Fruit fly (Drosophila melanogaster) whole organism, embryonic: ENCODE measurements around the gene Tmx3.

Source experiments
- CG10209 ChIP-seq: fragments of 200-800 bp; sonication (Bioruptor generic); optimal IDR thresholded peaks from 3 replicates; lab custom pipeline; 2017; ENCODE audit warnings: missing biosample characterization, mild to moderate bottlenecking, missing genetic modification characterization, missing genetic modification reagents
- CG10267 ChIP-seq: fragments of 200-800 bp; sonication (Bioruptor generic); optimal IDR thresholded peaks from 2 replicates; lab custom pipeline; 2018; ENCODE audit warnings: missing biosample characterization, mild to moderate bottlenecking, missing genetic modification characterization, moderate library complexity
- CG10979 ChIP-seq: fragments of 200-800 bp; sonication (Bioruptor generic); optimal IDR thresholded peaks from 2 replicates; lab custom pipeline; 2018; ENCODE audit warnings: missing biosample characterization, mild to moderate bottlenecking, missing genetic modification characterization, moderate library complexity
- CG12104 ChIP-seq: fragments of 200-800 bp; sonication (Bioruptor generic); optimal IDR thresholded peaks from 3 replicates; lab custom pipeline; 2016; ENCODE audit warnings: missing biosample characterization, missing genetic modification characterization
- CG1233 ChIP-seq: fragments of 200-800 bp; sonication (Bioruptor generic); optimal IDR thresholded peaks from 4 replicates; lab custom pipeline; 2018; ENCODE audit warnings: missing biosample characterization, mild to moderate bottlenecking, missing genetic modification characterization
- CG13424 ChIP-seq: fragments of 200-800 bp; sonication (Bioruptor generic); optimal IDR thresholded peaks from 2 replicates; lab custom pipeline; 2019; ENCODE audit warnings: missing biosample characterization, mild to moderate bottlenecking, missing genetic modification characterization, moderate library complexity
- CG13775 ChIP-seq: fragments of 200-800 bp; sonication (Bioruptor generic); optimal IDR thresholded peaks from 3 replicates; lab custom pipeline; 2017; ENCODE audit warnings: missing biosample characterization, mild to moderate bottlenecking, missing genetic modification characterization
- CG15696 ChIP-seq: fragments of 200-800 bp; sonication (Bioruptor generic); optimal IDR thresholded peaks from 2 replicates; lab custom pipeline; 2019; ENCODE audit warnings: missing biosample characterization, mild to moderate bottlenecking, missing genetic modification characterization, moderate library complexity
- CG1647 ChIP-seq: fragments of 200-800 bp; sonication (Bioruptor generic); optimal IDR thresholded peaks from 3 replicates; lab custom pipeline; 2016; ENCODE audit warnings: missing biosample characterization, missing genetic modification characterization
- CG16779 ChIP-seq: fragments of 200-800 bp; sonication (Bioruptor generic); IDR thresholded peaks from 2 replicates; pipeline ENCODE4 v1.3.6; 2022; ENCODE audit warnings: missing biosample characterization, missing genetic modification characterization
- CG17385 ChIP-seq: fragments of 200-800 bp; sonication (Bioruptor generic); optimal IDR thresholded peaks from 3 replicates; lab custom pipeline; 2018; ENCODE audit warnings: missing biosample characterization, mild to moderate bottlenecking, missing genetic modification characterization
- CG2129 ChIP-seq: fragments of 200-800 bp; sonication (Bioruptor generic); IDR thresholded peaks from 2 replicates; pipeline ENCODE4 v1.3.6; 2022; ENCODE audit warnings: missing biosample characterization, missing genetic modification characterization; ENCODE audit not compliant: partially characterized antibody
- CG2202 ChIP-seq: fragments of 200-800 bp; sonication (Bioruptor generic); optimal IDR thresholded peaks from 2 replicates; lab custom pipeline; 2018; ENCODE audit warnings: missing biosample characterization, mild to moderate bottlenecking, missing genetic modification characterization
- CG3163 ChIP-seq: fragments of 200-800 bp; sonication (Bioruptor generic); optimal IDR thresholded peaks from 3 replicates; lab custom pipeline; 2016; ENCODE audit warnings: missing biosample characterization, missing genetic modification characterization
- CG3726 ChIP-seq: fragments of 200-800 bp; sonication (Bioruptor generic); IDR thresholded peaks from 3 replicates; pipeline ENCODE4, ENCODE4 v1.3.6; 2022; ENCODE audit warnings: missing biosample characterization, missing genetic modification characterization
- CG3838 ChIP-seq: fragments of 200-800 bp; sonication (Bioruptor generic); optimal IDR thresholded peaks from 3 replicates; lab custom pipeline; 2016; ENCODE audit warnings: missing biosample characterization, missing genetic modification characterization
- CG6272 ChIP-seq: fragments of 200-800 bp; sonication (Bioruptor generic); IDR thresholded peaks from 2 replicates; pipeline ENCODE4 v1.3.6; 2022; ENCODE audit warnings: missing biosample characterization, missing genetic modification characterization
- D19A ChIP-seq: fragments of 200-800 bp; optimal IDR thresholded peaks from 3 replicates; lab custom pipeline; 2019; ENCODE audit warnings: missing biosample characterization, mild to moderate bottlenecking, missing genetic modification characterization, moderate library complexity
- Drgx ChIP-seq: fragments of 200-800 bp; sonication (Bioruptor generic); IDR thresholded peaks from 2 replicates; pipeline ENCODE4 v1.3.6; 2022; ENCODE audit warnings: missing biosample characterization, missing genetic modification characterization
- Ets97D ChIP-seq: fragments of 200-800 bp; sonication (Bioruptor generic); optimal IDR thresholded peaks from 3 replicates; lab custom pipeline; 2016; ENCODE audit warnings: missing biosample characterization, missing genetic modification characterization
- Fer3 ChIP-seq: fragments of 200-800 bp; sonication (Bioruptor generic); optimal IDR thresholded peaks from 2 replicates; lab custom pipeline; 2018; ENCODE audit warnings: missing biosample characterization, mild to moderate bottlenecking, missing genetic modification characterization, moderate library complexity
- Gsc ChIP-seq: fragments of 200-800 bp; sonication (Bioruptor generic); IDR thresholded peaks from 2 replicates; pipeline ENCODE4 v1.3.6; 2022; ENCODE audit warnings: missing biosample characterization, missing genetic modification characterization
- HHEX ChIP-seq: fragments of 200-800 bp; sonication (Bioruptor generic); optimal IDR thresholded peaks from 3 replicates; lab custom pipeline; 2017; ENCODE audit warnings: missing biosample characterization, mild to moderate bottlenecking, missing genetic modification characterization, missing genetic modification reagents
- Hand ChIP-seq: fragments of 200-800 bp; sonication (Bioruptor generic); optimal IDR thresholded peaks from 2 replicates; lab custom pipeline; 2017; ENCODE audit warnings: mild to moderate bottlenecking, missing biosample characterization, missing genetic modification reagents, missing genetic modification characterization
- Kr ChIP-seq: fragments of 200-800 bp; sonication (Bioruptor generic); optimal IDR thresholded peaks from 2 replicates; lab custom pipeline; 2017; ENCODE audit warnings: missing biosample characterization, mild to moderate bottlenecking, missing genetic modification characterization
- Optix ChIP-seq: fragments of 200-800 bp; sonication (Bioruptor generic); IDR thresholded peaks from 3 replicates; pipeline ENCODE4 v1.3.6; 2022; ENCODE audit warnings: missing biosample characterization, missing genetic modification characterization
- Sry-β ChIP-seq: fragments of 200-800 bp; sonication (Bioruptor generic); optimal IDR thresholded peaks from 2 replicates; lab custom pipeline; 2018; ENCODE audit warnings: missing biosample characterization, mild to moderate bottlenecking, missing genetic modification characterization, moderate library complexity
- Xrp1 ChIP-seq: fragments of 200-800 bp; sonication (Bioruptor generic); IDR thresholded peaks from 2 replicates; pipeline ENCODE4 v1.3.6; 2022; ENCODE audit warnings: missing biosample characterization, missing genetic modification characterization
- amos ChIP-seq: fragments of 200-800 bp; sonication (Bioruptor generic); IDR thresholded peaks from 2 replicates; pipeline ENCODE4 v1.3.6; 2022; ENCODE audit warnings: missing biosample characterization, missing genetic modification characterization; ENCODE audit not compliant: partially characterized antibody
- ap ChIP-seq: fragments of 200-800 bp; sonication (Bioruptor generic); IDR thresholded peaks from 2 replicates; pipeline ENCODE4 v1.3.6; 2022; ENCODE audit warnings: missing biosample characterization, missing genetic modification characterization
- btn ChIP-seq: fragments of 200-800 bp; sonication (Bioruptor generic); optimal IDR thresholded peaks from 2 replicates; lab custom pipeline; 2016; ENCODE audit warnings: missing biosample characterization, missing genetic modification characterization
- ci ChIP-seq: fragments of 200-800 bp; sonication (Bioruptor generic); IDR thresholded peaks from 3 replicates; pipeline ENCODE4 v1.3.6; 2022; ENCODE audit warnings: missing biosample characterization, missing genetic modification characterization
- crol ChIP-seq: fragments of 200-800 bp; sonication (Bioruptor generic); IDR thresholded peaks from 2 replicates; pipeline ENCODE4 v1.3.6; 2022; ENCODE audit warnings: missing biosample characterization, missing genetic modification characterization
- dimm ChIP-seq: fragments of 200-800 bp; sonication (Bioruptor generic); IDR thresholded peaks from 2 replicates; pipeline ENCODE4 v1.3.6; 2022; ENCODE audit warnings: missing biosample characterization, missing genetic modification characterization
- en ChIP-seq: fragments of 200-800 bp; sonication (Bioruptor generic); optimal IDR thresholded peaks from 2 replicates; lab custom pipeline; 2016; ENCODE audit warnings: missing biosample characterization, missing genetic modification characterization
- fd96Cb ChIP-seq: fragments of 200-800 bp; sonication (Bioruptor generic); optimal IDR thresholded peaks from 2 replicates; lab custom pipeline; 2018; ENCODE audit warnings: missing biosample characterization, mild to moderate bottlenecking, missing genetic modification characterization, moderate library complexity
- gce ChIP-seq: fragments of 200-800 bp; sonication (Bioruptor generic); IDR thresholded peaks from 3 replicates; pipeline ENCODE4 v1.3.6; 2022; ENCODE audit warnings: missing biosample characterization, missing genetic modification characterization
- hbn ChIP-seq: fragments of 200-800 bp; sonication (Bioruptor generic); IDR thresholded peaks from 2 replicates; pipeline ENCODE4 v1.3.6; 2022; ENCODE audit warnings: missing biosample characterization, missing genetic modification characterization; ENCODE audit not compliant: partially characterized antibody
- insv ChIP-seq, 2 experiments: fragments of 200-800 bp; sonication (Bioruptor generic); optimal IDR thresholded peaks; 3 replicates each; lab custom pipeline; 2016 to 2018; ENCODE audit warnings: missing biosample characterization in 2 of 2, missing genetic modification characterization in 2 of 2
- klu ChIP-seq: fragments of 200-800 bp; sonication (Bioruptor generic); IDR thresholded peaks from 2 replicates; pipeline ENCODE4 v1.3.6; 2022; ENCODE audit warnings: missing biosample characterization, missing genetic modification characterization
- lilli ChIP-seq: fragments of 200-800 bp; sonication (Bioruptor generic); optimal IDR thresholded peaks from 3 replicates; lab custom pipeline; 2016; ENCODE audit warnings: missing biosample characterization, missing genetic modification characterization
- nom ChIP-seq: fragments of 200-800 bp; sonication (Bioruptor generic); optimal IDR thresholded peaks from 2 replicates; lab custom pipeline; 2017; ENCODE audit warnings: missing biosample characterization, missing genetic modification characterization, mild to moderate bottlenecking, moderate library complexity, missing genetic modification reagents
- odd ChIP-seq: fragments of 200-800 bp; sonication (Bioruptor generic); optimal IDR thresholded peaks from 2 replicates; lab custom pipeline; 2017; ENCODE audit warnings: missing biosample characterization, mild to moderate bottlenecking, missing genetic modification characterization
- pros ChIP-seq: fragments of 200-800 bp; sonication (Bioruptor generic); optimal IDR thresholded peaks from 3 replicates; lab custom pipeline; 2019; ENCODE audit warnings: missing biosample characterization, mild to moderate bottlenecking, missing genetic modification characterization, moderate library complexity
- sob ChIP-seq: fragments of 200-800 bp; sonication (Bioruptor generic); IDR thresholded peaks from 2 replicates; pipeline ENCODE4 v1.3.6; 2022; ENCODE audit warnings: missing biosample characterization, missing genetic modification characterization
- sr ChIP-seq: fragments of 200-800 bp; sonication (Bioruptor generic); IDR thresholded peaks from 3 replicates; pipeline ENCODE4 v1.3.6; 2022; ENCODE audit warnings: missing biosample characterization, missing genetic modification characterization
- vnd ChIP-seq: fragments of 200-800 bp; sonication (Bioruptor generic); IDR thresholded peaks from 3 replicates; pipeline ENCODE4 v1.3.6; 2022; ENCODE audit warnings: missing biosample characterization, missing genetic modification characterization; ENCODE audit not compliant: partially characterized antibody
- vvl ChIP-seq: fragments of 200-800 bp; sonication (Bioruptor generic); IDR thresholded peaks from 2 replicates; pipeline ENCODE4 v1.3.6; 2022; ENCODE audit warnings: missing biosample characterization, missing genetic modification characterization
- wdn ChIP-seq: fragments of 200-800 bp; sonication (Bioruptor generic); IDR thresholded peaks from 2 replicates; pipeline ENCODE4 v1.3.6; 2022; ENCODE audit warnings: missing biosample characterization, missing genetic modification characterization

Gene Tmx3

DNA sequence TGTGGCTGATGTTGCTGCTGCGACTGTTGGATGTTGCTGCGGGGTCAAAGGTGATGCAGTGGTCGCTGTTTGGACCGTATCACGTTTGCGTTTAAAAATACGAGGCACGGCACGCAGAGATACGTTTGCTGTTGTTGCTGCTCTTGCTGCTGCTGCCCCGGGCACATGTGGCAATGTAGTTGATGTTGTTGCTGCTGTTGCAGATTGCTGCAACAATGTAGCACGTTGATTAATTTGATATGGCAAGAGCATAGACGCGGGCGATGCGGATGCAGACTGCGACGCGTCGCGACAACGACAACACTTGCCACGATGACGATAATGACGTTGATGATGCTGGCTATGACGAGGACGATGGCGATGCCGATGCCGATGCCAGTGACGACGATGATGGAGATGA, 15.7 kb upstream of the Tmx3 start:
- no peak for TF ChIP-seq CG13424 (tag; lab: Kevin White, UChicago)
- TF ChIP-seq CG10209 (GFP tag; lab: Kevin White, UChicago): no peak
- TF ChIP-seq D19A (tag; lab: Kevin White, UChicago): no peak
- no peak for TF ChIP-seq sr (GFP tag; lab: Robert Waterston, UW)
- TF ChIP-seq odd: no peak
- TF ChIP-seq Gsc: no peak
- TF ChIP-seq hbn (GFP tag; lab: Robert Waterston, UW): no peak
- no peak for TF ChIP-seq ap (GFP tag; lab: Robert Waterston, UW)
- TF ChIP-seq wdn (GFP tag; lab: Robert Waterston, UW): no peak
- TF ChIP-seq Optix (GFP tag; lab: Robert Waterston, UW): no peak
- no peak for TF ChIP-seq lilli (GFP tag; lab: Kevin White, UChicago)
- TF ChIP-seq CG1233 (GFP tag; lab: Kevin White, UChicago): no peak
- no peak for TF ChIP-seq CG13775 (GFP tag; lab: Kevin White, UChicago)
- no peak for TF ChIP-seq ci (GFP tag; lab: Robert Waterston, UW)
- no peak for TF ChIP-seq HHEX (GFP tag; lab: Kevin White, UChicago)
- TF ChIP-seq CG3163 (GFP tag; lab: Kevin White, UChicago): no peak
- TF ChIP-seq CG2202 (tag; lab: Kevin White, UChicago): no peak
- TF ChIP-seq vvl (GFP tag; lab: Robert Waterston, UW): no peak
- no peak for TF ChIP-seq vnd
- no peak for TF ChIP-seq CG15696

DNA sequence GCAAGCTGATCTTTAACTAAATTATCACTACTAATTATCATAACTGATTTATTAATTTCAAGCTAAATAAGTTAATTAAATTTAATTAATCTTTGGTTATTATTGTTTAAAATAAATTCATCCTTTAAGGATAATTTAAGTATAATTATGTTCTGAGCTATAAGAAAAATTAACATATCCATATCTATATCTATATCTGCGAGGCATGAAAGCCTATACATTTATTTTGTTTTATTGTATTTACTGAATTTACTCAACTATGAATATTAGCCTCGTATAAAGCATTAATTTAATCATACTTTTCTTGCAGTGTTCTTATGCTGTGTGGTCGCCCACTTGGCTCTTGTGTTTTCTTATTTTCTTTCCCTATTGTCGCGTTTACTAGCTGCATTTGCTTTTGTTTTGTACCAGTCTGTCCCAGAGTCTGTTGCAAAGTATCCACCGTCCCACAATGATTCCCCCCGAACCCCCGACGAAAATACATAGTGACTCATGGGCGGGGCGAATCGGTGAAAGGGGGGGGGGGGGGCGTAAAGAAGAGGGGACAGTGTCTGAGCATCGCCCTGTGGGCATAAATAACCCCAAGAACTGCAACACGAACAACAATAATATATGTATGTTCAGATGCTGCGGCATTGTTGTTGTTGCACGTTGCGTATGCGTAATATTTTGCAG, 14.2 kb upstream of the Tmx3 start:
- TF ChIP-seq Sry-β (GFP tag; lab: Kevin White, UChicago) (no peak), CG16779 (GFP tag; lab: Robert Waterston, UW) (no peak), fd96Cb (tag; lab: Kevin White, UChicago) (no peak), nom (GFP tag; lab: Kevin White, UChicago) (peak; percentile 27), gce (GFP tag; lab: Robert Waterston, UW) (no peak), CG1647 (GFP tag; lab: Kevin White, UChicago) (no peak), crol (GFP tag; lab: Robert Waterston, UW) (peak; percentile 51), Hand (GFP tag; lab: Kevin White, UChicago) (no peak), hbn (GFP tag; lab: Robert Waterston, UW) (no peak), Kr (GFP tag; lab: Kevin White, UChicago) (no peak), pros (GFP tag; lab: Kevin White, UChicago) (no peak), Drgx (GFP tag; lab: Robert Waterston, UW) (peak; percentile 43; the same call in 1 of the 2 replicates), en (GFP tag; lab: Kevin White, UChicago) (no peak), sr (GFP tag; lab: Robert Waterston, UW) (peak; percentile 48; the same call in 1 of the 3 replicates), CG3726 (GFP tag; lab: Robert Waterston, UW) (no peak), Ets97D (GFP tag; lab: Kevin White, UChicago) (no peak), Xrp1 (GFP tag; lab: Robert Waterston, UW) (no peak), ap (GFP tag; lab: Robert Waterston, UW) (no peak), Fer3 (no peak), CG17385 (no peak)

DNA sequence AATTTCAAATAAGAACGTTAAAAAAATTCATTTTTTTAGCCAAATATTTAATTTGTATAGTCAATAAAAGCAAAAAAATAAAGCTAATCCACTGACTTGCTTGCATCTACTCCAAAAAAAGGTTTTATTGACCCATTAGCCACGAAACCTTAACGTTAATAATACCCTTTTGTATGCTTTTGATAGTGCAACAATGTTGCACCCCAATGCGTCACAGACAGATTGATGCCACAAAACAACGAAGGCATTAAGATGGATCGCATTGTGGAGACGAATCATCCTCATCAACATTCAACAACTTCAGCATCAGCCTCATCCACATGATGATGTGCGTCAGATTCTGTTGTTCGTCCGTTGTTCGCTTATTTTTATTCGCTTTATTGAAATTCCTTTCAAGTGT, 13.5 kb upstream of the Tmx3 start:
- TF ChIP-seq sob (GFP tag; lab: Robert Waterston, UW) (no peak), CG6272 (GFP tag; lab: Robert Waterston, UW) (no peak), insv (GFP tag; optimal IDR thresholded peaks at IDR 0.05; lab: Kevin White, UChicago) (no peak), btn (no peak), CG10267 (tag; lab: Kevin White, UChicago) (no peak), klu (GFP tag; lab: Robert Waterston, UW) (no peak), CG12104 (no peak), CG10979 (tag; lab: Kevin White, UChicago) (no peak), amos (GFP tag; lab: Robert Waterston, UW) (no peak), CG3838 (GFP tag; lab: Kevin White, UChicago) (no peak), CG2129 (no peak), dimm (GFP tag; lab: Robert Waterston, UW) (no peak)
